Fruit fly (Drosophila melanogaster) Kc167 (cell line): ENCODE measurements around the gene Pkcdelta.

Experiments used
- Myc ChIP-seq: fragments of >200 bp; optimal IDR thresholded peaks from 2 replicates; lab custom pipeline; 2017; ENCODE audit warnings: missing external identifiers
- Sin3A ChIP-seq: fragments of >200 bp; optimal IDR thresholded peaks from 2 replicates; lab custom pipeline; 2018; ENCODE audit warnings: missing external identifiers
- h ChIP-seq: fragments of >200 bp; optimal IDR thresholded peaks from 3 replicates; lab custom pipeline; 2018; ENCODE audit warnings: missing external identifiers
- insv ChIP-seq: fragments of >200 bp; optimal IDR thresholded peaks from 3 replicates; lab custom pipeline; 2018; ENCODE audit warnings: missing external identifiers
- psq ChIP-seq: fragments of >200 bp; optimal IDR thresholded peaks from 2 replicates; lab custom pipeline; 2017; ENCODE audit warnings: missing external identifiers
- ttk ChIP-seq: sonication (Bioruptor generic); optimal IDR thresholded peaks from 2 replicates; lab custom pipeline; 2017; ENCODE audit warnings: missing external identifiers

Pkcdelta gene

dm6 chrX:12472244-12472736 lies 40.3 kb downstream of the Pkcdelta start:
- no peak for TF ChIP-seq insv (lab: Kevin White, UChicago)
- TF ChIP-seq psq = no peak
- TF ChIP-seq Sin3A (lab: Kevin White, UChicago) = no peak
- no peak for TF ChIP-seq h (lab: Kevin White, UChicago)
- TF ChIP-seq ttk (lab: Kevin White, UChicago) = no peak
- no peak for TF ChIP-seq Myc

DNA sequence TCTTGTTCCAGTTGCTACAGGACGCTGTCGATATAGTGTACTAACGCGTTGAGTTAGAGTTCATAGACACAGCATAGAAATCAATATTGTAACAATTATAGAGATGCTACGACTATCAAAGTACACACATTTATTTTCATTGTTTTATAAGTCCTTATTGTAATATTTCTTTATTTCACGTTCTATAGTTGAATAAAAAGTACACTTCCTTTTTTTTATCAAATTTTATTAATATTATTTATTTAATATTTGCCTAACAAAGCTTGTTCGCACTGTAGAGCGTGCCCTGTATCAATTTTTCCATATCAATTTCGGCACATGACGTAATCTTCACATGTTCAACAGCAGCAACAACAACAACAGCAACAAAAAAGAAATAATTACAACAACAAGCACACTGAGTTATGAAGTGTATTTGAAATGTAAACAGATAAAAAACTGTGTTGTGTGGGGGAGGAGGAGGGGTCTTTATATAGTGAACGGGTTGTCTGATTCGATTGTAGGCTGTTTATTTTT lies 42.0 kb downstream of the Pkcdelta start:
- TF ChIP-seq psq = no peak
- TF ChIP-seq Sin3A (lab: Kevin White, UChicago) = no peak
- TF ChIP-seq insv (lab: Kevin White, UChicago) = no peak
- TF ChIP-seq Myc = no peak
- no peak for TF ChIP-seq ttk (lab: Kevin White, UChicago)
- TF ChIP-seq h (lab: Kevin White, UChicago) = no peak

DNA sequence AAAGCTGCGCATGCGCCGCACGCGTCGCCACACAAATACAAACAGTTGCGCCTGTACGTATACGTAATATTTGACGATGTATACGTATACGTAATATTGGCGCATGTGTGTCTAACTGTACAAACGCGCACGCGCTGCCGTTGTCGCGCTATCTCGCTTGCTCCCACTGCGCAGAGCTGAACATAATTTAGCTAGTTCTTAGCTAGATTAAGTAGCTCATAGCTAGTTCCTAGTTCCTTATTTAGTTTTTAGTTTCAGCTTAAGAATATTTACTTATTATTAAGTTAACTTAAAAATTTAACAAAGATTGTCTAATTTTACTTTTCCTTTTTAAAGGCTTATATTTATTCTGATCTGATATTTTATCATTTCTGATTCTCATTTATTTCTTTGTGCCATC lies 48.3 kb downstream of the Pkcdelta start:
- no peak for TF ChIP-seq insv (lab: Kevin White, UChicago)
- TF ChIP-seq Sin3A (lab: Kevin White, UChicago) = no peak
- TF ChIP-seq psq = no peak
- TF ChIP-seq h (lab: Kevin White, UChicago) = no peak
- no peak for TF ChIP-seq Myc
- no peak for TF ChIP-seq ttk (lab: Kevin White, UChicago)

DNA sequence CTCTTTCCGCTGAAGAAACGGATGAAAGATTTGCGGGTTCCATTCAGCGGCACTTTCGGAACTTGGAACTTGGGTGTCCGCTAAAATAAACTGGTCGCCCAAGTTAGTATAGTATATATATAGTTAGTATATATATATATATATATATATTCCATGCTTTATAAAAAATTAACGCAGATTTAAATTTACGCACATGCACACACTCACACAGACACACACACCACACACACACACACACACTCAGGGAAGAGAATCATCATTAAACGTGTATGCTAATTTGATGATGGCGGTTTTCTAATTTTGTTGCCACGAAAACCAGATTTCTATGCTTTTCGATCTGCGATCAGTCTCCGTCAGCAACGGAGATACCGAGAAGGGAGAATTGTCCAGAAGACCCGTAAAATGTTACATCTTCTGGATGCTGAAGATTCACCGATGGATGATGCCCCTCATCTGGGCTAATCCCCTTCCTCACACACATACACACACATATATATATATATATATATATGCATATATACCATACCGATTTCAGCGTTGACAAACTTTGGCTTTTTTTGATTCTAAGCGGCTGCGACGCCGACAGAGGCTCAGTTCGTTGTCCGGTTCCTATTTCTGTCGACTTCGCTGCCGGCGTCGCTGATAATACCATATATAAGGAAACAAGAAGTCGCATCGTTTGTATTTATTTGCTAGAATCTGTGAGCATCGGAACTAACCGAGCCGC lies 54.4 kb downstream of the Pkcdelta start, which contains the start of gene Cpr11A:
Gene Cpr11A (plus strand): TSS at position 677 of the 727 bp plus-strand sequence.
- TF ChIP-seq Myc (no peak), insv (lab: Kevin White, UChicago) (no peak), psq (no peak)

DNA sequence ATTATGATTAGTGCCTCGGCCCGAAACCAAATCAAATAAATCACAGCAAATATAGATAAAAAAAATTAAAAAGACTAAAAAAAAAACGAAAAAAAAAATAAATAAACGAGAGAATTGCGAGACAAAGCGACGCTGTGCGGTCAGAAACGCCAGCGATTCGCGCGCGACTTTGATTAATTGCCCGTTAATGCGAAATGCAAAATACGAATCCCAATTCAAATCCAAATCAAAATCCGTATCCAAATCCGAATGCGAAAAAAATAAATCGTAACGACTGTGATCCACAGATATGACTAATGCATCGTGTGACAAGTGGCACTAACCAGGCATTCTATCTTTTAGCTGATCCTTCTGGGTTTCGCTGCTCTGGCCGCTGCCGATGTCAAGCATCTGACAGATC lies 55.5 kb downstream of the Pkcdelta start:
- TF ChIP-seq insv (lab: Kevin White, UChicago) (no peak), psq (no peak), h (lab: Kevin White, UChicago) (no peak), Sin3A (lab: Kevin White, UChicago) (no peak), ttk (lab: Kevin White, UChicago) (no peak), Myc (no peak)

dm6 chrX:12489991-12490390 lies 58.0 kb downstream of the Pkcdelta start, which contains the start of gene Lsp1alpha:
Gene Lsp1alpha (plus strand): TSS chrX:12490291.
- TF ChIP-seq psq (no peak), ttk (lab: Kevin White, UChicago) (no peak), Sin3A (lab: Kevin White, UChicago) (no peak), Myc (no peak), insv (lab: Kevin White, UChicago) (no peak), h (lab: Kevin White, UChicago) (no peak)

DNA sequence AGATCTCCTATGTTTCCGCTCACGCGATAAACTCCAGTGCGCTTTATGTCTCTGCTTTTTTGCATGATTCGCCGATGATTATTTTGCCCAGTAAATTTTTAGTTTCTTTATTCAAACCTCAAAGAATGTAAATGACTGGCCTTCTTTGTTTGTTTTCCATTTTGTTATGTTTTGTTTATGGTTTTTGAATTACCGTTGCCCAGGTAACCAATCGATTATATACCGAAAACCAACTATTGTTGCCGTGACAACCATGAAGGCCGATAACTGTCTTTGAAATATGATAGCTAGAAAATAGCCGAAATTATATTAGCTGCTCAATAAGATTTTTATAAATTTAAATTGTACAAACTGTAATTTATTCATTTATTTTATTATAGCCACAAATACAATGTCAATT lies 64.5 kb downstream of the Pkcdelta start, which contains the start of gene Mks1:
Gene Mks1 (minus strand): TSS at position 101 of the 400 bp plus-strand sequence.
- TF ChIP-seq psq (no peak), Sin3A (lab: Kevin White, UChicago) (no peak), ttk (lab: Kevin White, UChicago) (no peak), insv (lab: Kevin White, UChicago) (no peak), Myc (no peak), h (lab: Kevin White, UChicago) (no peak)

- no peak for TF ChIP-seq h (lab: Kevin White, UChicago)
- TF ChIP-seq insv (lab: Kevin White, UChicago) = no peak
- TF ChIP-seq Myc = no peak
- no peak for TF ChIP-seq Sin3A (lab: Kevin White, UChicago)
- no peak for TF ChIP-seq ttk (lab: Kevin White, UChicago)
- TF ChIP-seq psq = no peak
These were observed 64.9 kb downstream of the Pkcdelta start, which contains the start of gene mdu for dm6 chrX:12496930-12497329. Gene mdu (plus strand): TSS chrX:12497188.

DNA sequence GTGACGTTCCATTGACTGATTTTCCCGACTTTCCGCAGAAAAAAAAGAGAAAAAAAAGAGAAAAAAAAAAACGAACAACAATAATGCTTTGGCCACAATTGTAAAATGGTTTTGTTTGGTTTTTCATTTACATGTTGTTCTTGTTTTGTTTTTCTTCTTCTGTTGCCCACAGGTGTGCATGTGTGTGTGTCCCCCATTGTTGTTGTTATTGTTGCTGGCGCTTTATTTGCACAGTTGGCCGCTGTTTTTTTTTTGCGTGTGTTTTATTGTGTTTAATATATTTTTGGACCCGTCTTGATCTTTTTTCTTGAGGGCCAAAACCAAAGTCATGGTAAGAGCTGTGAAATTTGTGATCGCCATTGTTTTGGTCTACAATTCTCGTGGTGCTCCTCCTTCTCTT lies 66.1 kb downstream of the Pkcdelta start:
- TF ChIP-seq psq (no peak), Myc (no peak), Sin3A (lab: Kevin White, UChicago) (no peak), h (lab: Kevin White, UChicago) (no peak), ttk (lab: Kevin White, UChicago) (no peak), insv (lab: Kevin White, UChicago) (no peak)
